Fruit fly (Drosophila melanogaster) whole organism, adult: Measurements from ENCODE around the gene lbe.

Experiments used
- CG7045 ChIP-seq: fragments of 200-800 bp; sonication (Bioruptor generic); optimal IDR thresholded peaks from 2 replicates; lab custom pipeline; 2017; ENCODE audit warnings: missing biosample characterization, mild to moderate bottlenecking, missing genetic modification characterization
- CG7101 ChIP-seq: fragments of 200-800 bp; sonication (Bioruptor generic); optimal IDR thresholded peaks from 2 replicates; lab custom pipeline; 2018; ENCODE audit warnings: missing biosample characterization, mild to moderate bottlenecking, missing genetic modification characterization, moderate library complexity
- Crg-1 ChIP-seq: fragments of 200-800 bp; sonication (Bioruptor generic); optimal IDR thresholded peaks from 2 replicates; lab custom pipeline; 2016; ENCODE audit warnings: missing biosample characterization, missing genetic modification characterization
- Mnt ChIP-seq: fragments of 200-800 bp; sonication (Bioruptor generic); optimal IDR thresholded peaks from 2 replicates; lab custom pipeline; 2016; ENCODE audit warnings: missing biosample characterization, mild to moderate bottlenecking, missing genetic modification characterization
- cnc ChIP-seq, 2 experiments: fragments of >200 bp; optimal IDR thresholded peaks; 2 replicates each; lab custom pipeline; 2017
- kay ChIP-seq: fragments of 200-800 bp; sonication (Bioruptor generic); peaks from one replicate; lab custom pipeline; 2016; ENCODE audit warnings: missing biosample characterization, missing genetic modification characterization, borderline replicate concordance

- TF ChIP-seq Crg-1 (no peak), Mnt (GFP tag; lab: Kevin White, UChicago) (no peak), kay (GFP tag; lab: Kevin White, UChicago) (no peak), CG7101 (no peak), cnc (optimal IDR thresholded peaks at IDR 0.05; lab: Kevin White, UChicago) (no peak), CG7045 (GFP tag; lab: Kevin White, UChicago) (no peak)
Measured at dm6 chr3R:21447656-21448055, 1.3 kb upstream of the lbe start.
